Fruit fly (Drosophila melanogaster) Kc167 (cell line): ENCODE results near the gene CG43082.

Source experiments
- Sin3A ChIP-seq: fragments of >200 bp; optimal IDR thresholded peaks from 2 replicates; lab custom pipeline; 2018; ENCODE audit warnings: missing external identifiers
- insv ChIP-seq: fragments of >200 bp; optimal IDR thresholded peaks from 3 replicates; lab custom pipeline; 2018; ENCODE audit warnings: missing external identifiers
- ttk ChIP-seq: sonication (Bioruptor generic); optimal IDR thresholded peaks from 2 replicates; lab custom pipeline; 2017; ENCODE audit warnings: missing external identifiers

dm6 chr3L:15669939-15670338 lies 8.3 kb downstream of the CG43082 start:
- TF ChIP-seq insv (lab: Kevin White, UChicago) (no peak), ttk (lab: Kevin White, UChicago) (no peak), Sin3A (lab: Kevin White, UChicago) (no peak)
